Fruit fly (Drosophila melanogaster) whole organism, embryonic: Measurements from ENCODE around the gene CG31793.

Experiments used
- Atf6 ChIP-seq: fragments of 200-800 bp; sonication (Bioruptor generic); IDR thresholded peaks from 2 replicates; pipeline ENCODE4 v1.3.6; 2022; ENCODE audit warnings: missing biosample characterization, missing genetic modification characterization
- BEAF-32 ChIP-seq: fragments of 200-800 bp; sonication (Bioruptor generic); optimal IDR thresholded peaks from 3 replicates; lab custom pipeline; 2017; ENCODE audit warnings: missing biosample characterization, missing genetic modification characterization, mild to moderate bottlenecking, moderate library complexity, missing genetic modification reagents
- CG11695 ChIP-seq: fragments of 200-800 bp; sonication (Bioruptor generic); IDR thresholded peaks from 3 replicates; pipeline ENCODE4 v1.3.6; 2022; ENCODE audit warnings: missing biosample characterization, missing genetic modification characterization
- CG17612 ChIP-seq: fragments of 200-800 bp; sonication (Bioruptor generic); IDR thresholded peaks from 2 replicates; pipeline ENCODE4 v1.3.6; 2022; ENCODE audit warnings: missing biosample characterization, missing genetic modification characterization
- CG18619 ChIP-seq: fragments of 200-800 bp; sonication (Bioruptor generic); optimal IDR thresholded peaks from 3 replicates; lab custom pipeline; 2017; ENCODE audit warnings: missing biosample characterization, mild to moderate bottlenecking, missing genetic modification characterization
- CG2116 ChIP-seq: fragments of 200-800 bp; sonication (Bioruptor generic); optimal IDR thresholded peaks from 3 replicates; lab custom pipeline; 2018; ENCODE audit warnings: missing biosample characterization, mild to moderate bottlenecking, missing genetic modification characterization
- CG33557 ChIP-seq: fragments of 200-800 bp; sonication (Bioruptor generic); optimal IDR thresholded peaks from 2 replicates; lab custom pipeline; 2019; ENCODE audit warnings: missing biosample characterization, mild to moderate bottlenecking, missing genetic modification characterization, moderate library complexity
- CG3995 ChIP-seq: fragments of 200-800 bp; sonication (Bioruptor generic); optimal IDR thresholded peaks from 3 replicates; lab custom pipeline; 2016; ENCODE audit warnings: missing biosample characterization, missing genetic modification characterization
- CG6689 ChIP-seq: fragments of 200-800 bp; sonication (Bioruptor generic); IDR thresholded peaks from 2 replicates; pipeline ENCODE4 v1.3.6; 2022; ENCODE audit warnings: missing biosample characterization, missing genetic modification characterization
- CG6765 ChIP-seq: fragments of 200-800 bp; sonication (Bioruptor generic); optimal IDR thresholded peaks from 3 replicates; lab custom pipeline; 2017; ENCODE audit warnings: missing biosample characterization, mild to moderate bottlenecking, missing genetic modification characterization
- CG7786 ChIP-seq: fragments of 200-800 bp; sonication (Bioruptor generic); optimal IDR thresholded peaks from 2 replicates; lab custom pipeline; 2016; ENCODE audit warnings: missing biosample characterization, missing genetic modification characterization
- CG7928 ChIP-seq: fragments of 200-800 bp; sonication (Bioruptor generic); optimal IDR thresholded peaks from 2 replicates; lab custom pipeline; 2017; ENCODE audit warnings: missing biosample characterization, mild to moderate bottlenecking, missing genetic modification characterization
- CG9609 ChIP-seq: fragments of 200-800 bp; sonication (Bioruptor generic); optimal IDR thresholded peaks from 3 replicates; lab custom pipeline; 2016; ENCODE audit warnings: missing biosample characterization, missing genetic modification characterization
- CkIIα-i1 ChIP-seq: fragments of 200-800 bp; sonication (Bioruptor generic); IDR thresholded peaks from 2 replicates; pipeline ENCODE4 v1.3.6; 2022; ENCODE audit warnings: missing biosample characterization, missing genetic modification characterization
- CoRest ChIP-seq: fragments of 200-800 bp; sonication (Bioruptor generic); optimal IDR thresholded peaks from 3 replicates; lab custom pipeline; 2018; ENCODE audit warnings: missing biosample characterization, mild to moderate bottlenecking, missing genetic modification characterization, moderate library complexity
- Deaf1 ChIP-seq: fragments of 200-800 bp; optimal IDR thresholded peaks from 3 replicates; lab custom pipeline; 2019; ENCODE audit warnings: missing biosample characterization, mild to moderate bottlenecking, missing genetic modification characterization, moderate library complexity
- Dll ChIP-seq: fragments of 200-800 bp; sonication (Bioruptor generic); IDR thresholded peaks from 4 replicates; pipeline ENCODE4 v1.3.6; 2022; ENCODE audit warnings: missing biosample characterization, missing genetic modification characterization; ENCODE audit not compliant: partially characterized antibody
- Doc2 ChIP-seq: fragments of 200-800 bp; sonication (Bioruptor generic); IDR thresholded peaks from 2 replicates; pipeline ENCODE4 v1.3.6; 2022; ENCODE audit warnings: missing biosample characterization, missing genetic modification characterization
- Dref ChIP-seq: fragments of 200-800 bp; sonication (Bioruptor generic); IDR thresholded peaks from 2 replicates; pipeline ENCODE4 v1.3.6; 2022; ENCODE audit warnings: missing biosample characterization, missing genetic modification characterization
- E2f2 ChIP-seq: fragments of 200-800 bp; sonication (Bioruptor generic); IDR thresholded peaks from 2 replicates; pipeline ENCODE4 v1.3.6; 2022; ENCODE audit warnings: missing biosample characterization, missing genetic modification characterization
- Fer1 ChIP-seq: fragments of 200-800 bp; sonication (Bioruptor generic); optimal IDR thresholded peaks from 2 replicates; lab custom pipeline; 2017; ENCODE audit warnings: missing biosample characterization, mild to moderate bottlenecking, missing genetic modification characterization
- HLH54F ChIP-seq: fragments of 200-800 bp; sonication (Bioruptor generic); optimal IDR thresholded peaks from 3 replicates; lab custom pipeline; 2016; ENCODE audit warnings: missing biosample characterization, missing genetic modification characterization
- Hand ChIP-seq: fragments of 200-800 bp; sonication (Bioruptor generic); optimal IDR thresholded peaks from 2 replicates; lab custom pipeline; 2017; ENCODE audit warnings: mild to moderate bottlenecking, missing biosample characterization, missing genetic modification reagents, missing genetic modification characterization
- HmgZ ChIP-seq: fragments of 200-800 bp; sonication (Bioruptor generic); optimal IDR thresholded peaks from 2 replicates; lab custom pipeline; 2018; ENCODE audit warnings: missing biosample characterization, mild to moderate bottlenecking, missing genetic modification characterization
- Lhr ChIP-seq: fragments of 200-800 bp; sonication (Bioruptor generic); optimal IDR thresholded peaks from 3 replicates; lab custom pipeline; 2017; ENCODE audit warnings: mild to moderate bottlenecking, missing biosample characterization, missing genetic modification reagents, missing genetic modification characterization
- MESR4 ChIP-seq: fragments of 200-800 bp; sonication (Bioruptor generic); optimal IDR thresholded peaks from 2 replicates; lab custom pipeline; 2018; ENCODE audit warnings: missing biosample characterization, mild to moderate bottlenecking, missing genetic modification characterization, moderate library complexity
- Meics ChIP-seq: fragments of 200-800 bp; sonication (Bioruptor generic); optimal IDR thresholded peaks from 2 replicates; lab custom pipeline; 2017; ENCODE audit warnings: missing biosample characterization, mild to moderate bottlenecking, missing genetic modification characterization
- Oaz ChIP-seq: fragments of 200-800 bp; sonication (Bioruptor generic); IDR thresholded peaks from 2 replicates; pipeline ENCODE4 v1.3.6; 2022; ENCODE audit warnings: missing biosample characterization, missing genetic modification characterization
- Opbp ChIP-seq: fragments of 200-800 bp; sonication (Bioruptor generic); IDR thresholded peaks from 3 replicates; pipeline ENCODE4 v1.3.6; 2022; ENCODE audit warnings: missing biosample characterization, missing genetic modification characterization; ENCODE audit not compliant: partially characterized antibody
- Poxn ChIP-seq: fragments of 200-800 bp; sonication (Bioruptor generic); IDR thresholded peaks from 2 replicates; pipeline ENCODE4 v1.3.6; 2022; ENCODE audit warnings: missing biosample characterization, missing genetic modification characterization
- Rfx ChIP-seq: fragments of 200-800 bp; sonication (Bioruptor generic); IDR thresholded peaks from 2 replicates; pipeline ENCODE4 v1.3.6; 2022; ENCODE audit warnings: missing biosample characterization, missing genetic modification characterization
- Rx ChIP-seq: fragments of 200-800 bp; sonication (Bioruptor generic); IDR thresholded peaks from 2 replicates; pipeline ENCODE4 v1.3.6; 2022; ENCODE audit warnings: missing biosample characterization, missing genetic modification characterization
- cas ChIP-seq: fragments of 200-800 bp; sonication (Bioruptor generic); IDR thresholded peaks from 2 replicates; pipeline ENCODE4 v1.3.6; 2022; ENCODE audit warnings: missing biosample characterization, missing genetic modification characterization
- chif ChIP-seq, 2 experiments: fragments of 200-800 bp; sonication (Bioruptor generic); optimal IDR thresholded peaks; 3 replicates each; lab custom pipeline; 2016; ENCODE audit warnings: missing biosample characterization in 2 of 2, missing genetic modification characterization in 2 of 2
- corto ChIP-seq: fragments of 200-800 bp; sonication (Bioruptor generic); optimal IDR thresholded peaks from 2 replicates; lab custom pipeline; 2016; ENCODE audit warnings: missing biosample characterization, mild to moderate bottlenecking, missing genetic modification characterization, moderate library complexity
- crol ChIP-seq: fragments of 200-800 bp; sonication (Bioruptor generic); IDR thresholded peaks from 2 replicates; pipeline ENCODE4 v1.3.6; 2022; ENCODE audit warnings: missing biosample characterization, missing genetic modification characterization
- dmrt11E ChIP-seq: fragments of 200-800 bp; sonication (Bioruptor generic); optimal IDR thresholded peaks from 3 replicates; lab custom pipeline; 2018; ENCODE audit warnings: missing biosample characterization, mild to moderate bottlenecking, missing genetic modification characterization, moderate library complexity
- esg ChIP-seq: fragments of 200-800 bp; sonication (Bioruptor generic); conservative IDR thresholded peaks from 2 replicates; pipeline ENCODE4 v1.3.6; 2022; ENCODE audit warnings: missing biosample characterization, missing genetic modification characterization
- grau ChIP-seq: fragments of 200-800 bp; optimal IDR thresholded peaks from 3 replicates; lab custom pipeline; 2019; ENCODE audit warnings: missing biosample characterization, mild to moderate bottlenecking, missing genetic modification characterization, moderate library complexity
- insv ChIP-seq, 2 experiments: fragments of 200-800 bp; sonication (Bioruptor generic); optimal IDR thresholded peaks; 3 replicates each; lab custom pipeline; 2016 to 2018; ENCODE audit warnings: missing biosample characterization in 2 of 2, missing genetic modification characterization in 2 of 2
- knrl ChIP-seq: fragments of 200-800 bp; sonication (Bioruptor generic); IDR thresholded peaks from 3 replicates; pipeline ENCODE4 v1.3.6; 2022; ENCODE audit warnings: missing biosample characterization, missing genetic modification characterization; ENCODE audit not compliant: partially characterized antibody
- lilli ChIP-seq: fragments of 200-800 bp; sonication (Bioruptor generic); optimal IDR thresholded peaks from 3 replicates; lab custom pipeline; 2016; ENCODE audit warnings: missing biosample characterization, missing genetic modification characterization
- lmd ChIP-seq: fragments of 200-800 bp; sonication (Bioruptor generic); IDR thresholded peaks from 2 replicates; pipeline ENCODE4 v1.3.6; 2022; ENCODE audit warnings: missing biosample characterization, missing genetic modification characterization
- luna ChIP-seq: fragments of 200-800 bp; sonication (Bioruptor generic); optimal IDR thresholded peaks from 2 replicates; lab custom pipeline; 2016; ENCODE audit warnings: missing biosample characterization, missing genetic modification characterization
- pita ChIP-seq: fragments of 200-800 bp; sonication (Bioruptor generic); optimal IDR thresholded peaks from 2 replicates; lab custom pipeline; 2017; ENCODE audit warnings: missing biosample characterization, mild to moderate bottlenecking, missing genetic modification characterization
- ranshi ChIP-seq: fragments of 200-800 bp; sonication (Bioruptor generic); IDR thresholded peaks from 2 replicates; pipeline ENCODE4 v1.3.6; 2022; ENCODE audit warnings: missing biosample characterization, missing genetic modification characterization
- rib ChIP-seq: fragments of 200-800 bp; sonication (Bioruptor generic); IDR thresholded peaks from 2 replicates; pipeline ENCODE4 v1.3.6; 2022; ENCODE audit warnings: missing biosample characterization, missing genetic modification characterization
- scrt ChIP-seq: fragments of 200-800 bp; sonication (Bioruptor generic); optimal IDR thresholded peaks from 2 replicates; lab custom pipeline; 2018; ENCODE audit warnings: missing biosample characterization, mild to moderate bottlenecking, missing genetic modification characterization, moderate library complexity
- vvl ChIP-seq: fragments of 200-800 bp; sonication (Bioruptor generic); IDR thresholded peaks from 2 replicates; pipeline ENCODE4 v1.3.6; 2022; ENCODE audit warnings: missing biosample characterization, missing genetic modification characterization

CG31793 gene

DNA sequence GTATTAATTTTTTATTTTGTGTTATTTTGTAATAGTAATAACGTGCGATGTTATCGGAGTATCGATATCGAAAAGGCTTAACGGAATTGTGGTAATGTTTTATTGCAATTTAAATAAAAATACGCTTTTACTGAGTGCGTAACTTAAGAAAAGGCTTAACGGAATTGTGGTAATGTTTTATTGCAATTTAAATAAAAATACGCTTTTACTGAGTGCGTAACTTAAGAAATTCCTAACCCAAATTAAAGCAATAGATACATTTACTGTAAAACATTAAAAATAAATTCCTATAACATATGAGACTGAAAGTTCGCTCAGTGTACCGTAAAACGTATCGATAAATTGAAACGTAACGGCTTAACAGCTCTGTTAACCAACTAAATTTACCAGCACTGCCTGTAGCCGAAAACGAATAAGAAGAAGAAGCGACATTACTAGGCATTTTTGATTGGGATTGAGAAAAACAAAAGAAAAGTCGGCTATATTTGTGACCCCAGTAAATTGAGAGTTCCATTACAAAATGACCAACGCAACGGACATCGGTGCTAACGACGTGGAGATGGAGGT, 48.5 kb downstream of the CG31793 start, which contains the start of gene Rpn3 (continued):
- peak; percentile 69 for TF ChIP-seq cas (GFP tag; lab: Robert Waterston, UW)
- TF ChIP-seq Lhr, result peak; percentile 34
- peak; percentile 61 for TF ChIP-seq CG18619
- TF ChIP-seq Doc2, result 0 out of 2 replicates have a peak, but pooled peaks have one; percentile 12
- TF ChIP-seq Meics (GFP tag; lab: Kevin White, UChicago), result peak; percentile 76
- peak; percentile 95 for TF ChIP-seq vvl
- peak; percentile 83 for TF ChIP-seq CG17612 (GFP tag; lab: Robert Waterston, UW)
- TF ChIP-seq Hand (GFP tag; lab: Kevin White, UChicago), result peak; percentile 15
- TF ChIP-seq HLH54F (GFP tag; lab: Kevin White, UChicago), result peak; percentile 85
- TF ChIP-seq chif (GFP tag; optimal IDR thresholded peaks at IDR 0.05; lab: Kevin White, UChicago), result peak; percentile 75 to 85
- peak; percentile 41 for TF ChIP-seq CG3995
- TF ChIP-seq CkIIα-i1 (GFP tag; lab: Robert Waterston, UW), result no peak
- TF ChIP-seq Dref (GFP tag; lab: Robert Waterston, UW), result peak; percentile 63
- TF ChIP-seq luna (GFP tag; lab: Kevin White, UChicago), result peak; percentile 24
- peak; percentile 86 for TF ChIP-seq ranshi (GFP tag; lab: Robert Waterston, UW)
- TF ChIP-seq lilli (GFP tag; lab: Kevin White, UChicago), result peak; percentile 91
- peak; percentile 83 for TF ChIP-seq CG9609
- peak; percentile 91 for TF ChIP-seq CG6689 (GFP tag; lab: Robert Waterston, UW)
- 0 out of 2 replicates have a peak, but pooled peaks have one; percentile 30 for TF ChIP-seq crol (GFP tag; lab: Robert Waterston, UW)
- TF ChIP-seq pita, result no peak
- TF ChIP-seq Poxn (GFP tag; lab: Robert Waterston, UW), result peak; percentile 10; the same call in 1 of the 2 replicates
- TF ChIP-seq dmrt11E, result peak; percentile 82

DNA sequence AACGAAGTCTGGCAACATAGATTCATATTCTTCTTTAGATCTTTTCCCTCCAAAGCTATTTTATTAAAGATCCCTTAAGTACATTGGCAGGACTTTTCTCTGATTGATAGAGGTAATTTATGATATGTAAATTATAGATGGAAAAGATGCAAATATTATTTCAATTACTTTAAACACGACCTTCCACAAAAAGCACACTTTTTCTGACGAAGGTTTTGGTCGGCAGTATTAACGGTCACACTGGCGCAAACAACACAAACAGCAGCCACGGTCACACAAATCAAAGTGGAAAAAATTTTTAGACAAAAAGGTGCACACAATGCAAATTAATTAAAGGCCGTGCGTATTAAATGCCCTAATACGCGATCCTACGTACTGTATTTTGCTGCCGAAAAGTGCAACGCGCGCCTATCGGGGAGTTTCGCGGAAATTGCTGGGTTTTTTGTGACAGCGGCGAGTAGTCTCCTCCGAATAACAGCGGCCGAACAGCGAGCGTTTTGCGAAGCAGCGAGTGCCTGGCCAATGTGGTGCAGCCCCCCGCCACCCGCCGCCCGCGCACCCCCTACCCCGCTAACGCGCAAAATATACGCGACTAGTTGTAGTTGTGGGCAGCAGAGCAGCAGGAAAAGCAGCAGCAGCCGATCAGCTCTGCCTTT, 50.8 kb downstream of the CG31793 start, which contains the start of gene CG10492:
Gene CG10492, plus strand, starts transcription at position 219 of the 656 bp plus-strand sequence.
- TF ChIP-seq Oaz, result no peak
- no peak for TF ChIP-seq Atf6 (GFP tag; lab: Robert Waterston, UW)
- no peak for TF ChIP-seq CG6765 (GFP tag; lab: Kevin White, UChicago)
- TF ChIP-seq corto (GFP tag; lab: Kevin White, UChicago), result no peak
- no peak for TF ChIP-seq CG11695 (GFP tag; lab: Robert Waterston, UW)
- peak; percentile 42 for TF ChIP-seq CoRest (tag; lab: Kevin White, UChicago)
- TF ChIP-seq CG7786 (GFP tag; lab: Kevin White, UChicago), result no peak
- no peak for TF ChIP-seq lmd (GFP tag; lab: Robert Waterston, UW)
- no peak for TF ChIP-seq esg (GFP tag; lab: Robert Waterston, UW)
- no peak for TF ChIP-seq CG7928 (GFP tag; lab: Kevin White, UChicago)
- no peak for TF ChIP-seq scrt
- peak; percentile 69; the same call in 1 of the 2 replicates for TF ChIP-seq rib
- TF ChIP-seq E2f2 (GFP tag; lab: Robert Waterston, UW), result peak; percentile 94
- TF ChIP-seq knrl (GFP tag; lab: Robert Waterston, UW), result 0 out of 3 replicates have a peak, but pooled peaks have one; percentile 33
- peak; percentile 27; the same call in 1 of the 2 replicates for TF ChIP-seq Rfx
- TF ChIP-seq Deaf1 (tag; lab: Kevin White, UChicago), result peak; percentile 10
- TF ChIP-seq insv (GFP tag; optimal IDR thresholded peaks at IDR 0.05; lab: Kevin White, UChicago), result peak in 1 of 2 experiments; percentile 32
- peak; percentile 51; the same call in 1 of the 3 replicates for TF ChIP-seq Opbp (GFP tag; lab: Robert Waterston, UW)
- no peak for TF ChIP-seq grau (tag; lab: Kevin White, UChicago)
- peak; percentile 60 for TF ChIP-seq BEAF-32 (GFP tag; lab: Kevin White, UChicago)
- 0 out of 4 replicates have a peak, but pooled peaks have one; percentile 39 for TF ChIP-seq Dll (GFP tag; lab: Robert Waterston, UW)
- no peak for TF ChIP-seq CG33557 (GFP tag; lab: Kevin White, UChicago)
- TF ChIP-seq Fer1, result peak; percentile 24
- TF ChIP-seq Rx (GFP tag; lab: Robert Waterston, UW), result no peak
- peak; percentile 15 for TF ChIP-seq HmgZ (tag; lab: Kevin White, UChicago)
- peak; percentile 75 for TF ChIP-seq CG3995
- TF ChIP-seq Lhr, result peak; percentile 84
- TF ChIP-seq CG2116 (GFP tag; lab: Kevin White, UChicago), result peak; percentile 63
- TF ChIP-seq MESR4 (GFP tag; lab: Kevin White, UChicago), result peak; percentile 92
